Worm (Caenorhabditis elegans): Measurements from ENCODE around the gene C03E10.3.

DNA sequence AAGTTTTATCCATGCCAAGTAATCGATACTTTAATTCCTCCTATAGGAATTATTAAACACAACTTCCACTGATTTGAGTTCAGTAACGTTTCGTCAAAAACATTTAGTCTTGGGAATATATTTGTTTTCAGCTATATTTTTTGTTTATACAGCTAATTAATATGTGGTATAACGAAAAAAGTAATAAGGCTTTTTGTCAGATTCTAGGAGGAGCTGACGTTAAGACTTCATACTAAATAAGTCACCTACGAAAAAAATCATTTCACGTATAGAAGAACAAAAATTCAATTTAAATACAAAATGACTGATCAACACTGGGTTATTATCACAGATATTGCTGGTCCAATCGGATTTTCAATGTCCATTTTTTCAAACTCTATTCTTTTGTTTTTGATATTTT, 17.4 kb upstream of the C03E10.3 start, which contains the start of gene str-115:
- no peak for TF ChIP-seq nhr-90 (tag; optimal IDR thresholded peaks at IDR 0.05; ENCODE audit: poor library complexity)
- TF ChIP-seq tlp-1 (tag; optimal IDR thresholded peaks at IDR 0.05), result no peak
- TF ChIP-seq pqm-1 (tag; optimal IDR thresholded peaks at IDR 0.05), result no peak
- no peak for TF ChIP-seq fos-1 (tag; optimal IDR thresholded peaks at IDR 0.05)
